Worm (Caenorhabditis elegans): ENCODE data around the gene srd-41.

DNA sequence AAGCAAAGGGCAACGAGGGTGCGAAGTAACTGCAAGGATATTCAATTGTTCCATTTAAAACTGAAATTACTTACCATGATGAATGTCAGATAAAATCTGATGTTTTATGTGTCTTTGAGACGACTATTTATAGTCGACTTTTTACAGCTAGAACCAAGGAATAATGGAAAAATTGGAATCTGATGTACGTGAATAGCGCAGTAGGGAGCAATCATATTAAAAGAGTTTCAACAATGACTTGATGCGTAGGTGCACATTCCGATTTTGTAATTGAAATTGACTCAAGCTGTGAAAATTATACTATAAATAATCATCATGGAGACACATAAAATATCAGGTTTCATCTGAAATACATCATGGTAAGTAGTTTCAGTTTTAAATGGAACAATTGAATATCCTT is 16.8 kb downstream of the srd-41 start, which contains the start of the genes nspc-9 and nspc-10:
- TF ChIP-seq dao-5 (tag; optimal IDR thresholded peaks at IDR 0.05): no peak
- TF ChIP-seq him-1 (tag; optimal IDR thresholded peaks at IDR 0.05): no peak
